Worm (Caenorhabditis elegans) whole organism, L1 larva: ENCODE results near the gene T26C5.2.

Experiments used
- elt-3 ChIP-seq, 6 experiments: fragments of 150-350 bp in 1 of 6; sonication (generic microtip); optimal IDR thresholded peaks; 2 replicates each; lab custom pipeline; 2017 to 2018; ENCODE audit warnings: missing biosample characterization in 6 of 6, missing genetic modification characterization in 6 of 6, inconsistent platforms in 1 of 6
- fkh-4 ChIP-seq: sonication (generic microtip); optimal IDR thresholded peaks from 2 replicates; lab custom pipeline; 2016; ENCODE audit warnings: missing compliant biosample characterization, missing genetic modification characterization, borderline replicate concordance
- lsy-2 ChIP-seq, 2 experiments: fragments of 150-350 bp; optimal IDR thresholded peaks; 2 replicates each; lab custom pipeline; 2014; ENCODE audit warnings: missing biosample characterization in 2 of 2, missing genetic modification characterization in 2 of 2
- nhr-28 ChIP-seq: fragments of 150-350 bp; optimal IDR thresholded peaks from 2 replicates; lab custom pipeline; 2014; ENCODE audit warnings: missing biosample characterization, missing genetic modification characterization
- snpc-4 ChIP-seq: fragments of 150-350 bp; optimal IDR thresholded peaks from 2 replicates; lab custom pipeline; 2014; ENCODE audit warnings: missing biosample characterization, missing genetic modification characterization
- tbx-2 ChIP-seq: sonication (generic microtip); optimal IDR thresholded peaks from 2 replicates; lab custom pipeline; 2016; ENCODE audit warnings: missing genetic modification characterization, missing compliant biosample characterization
- unc-86 ChIP-seq: sonication (generic microtip); optimal IDR thresholded peaks from 2 replicates; lab custom pipeline; 2016; ENCODE audit warnings: missing genetic modification characterization, missing compliant biosample characterization
- ztf-11 ChIP-seq, 2 experiments: sonication (generic microtip); optimal IDR thresholded peaks; 2 replicates each; lab custom pipeline; 2016 to 2017; ENCODE audit warnings: missing genetic modification characterization in 2 of 2, missing biosample characterization in 1 of 2, missing compliant biosample characterization in 1 of 2

DNA sequence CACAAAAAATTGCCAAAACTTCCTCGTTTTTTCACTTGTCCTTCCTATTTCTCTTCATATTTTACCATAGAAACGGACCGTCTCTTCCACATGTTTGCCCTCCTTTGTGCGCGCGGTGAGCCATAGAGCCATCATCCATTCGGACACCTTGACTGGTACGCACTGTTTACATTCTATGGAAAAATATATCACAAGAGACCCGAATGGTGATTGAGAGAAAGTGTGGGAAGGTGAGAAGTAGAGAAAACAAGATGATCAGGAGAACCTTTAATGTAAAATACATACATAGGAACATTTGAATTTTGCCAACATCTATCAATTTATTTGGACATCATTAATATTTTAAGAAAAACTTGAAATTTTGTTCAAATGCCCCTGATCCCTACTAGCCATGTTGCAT is 47.1 kb upstream of the T26C5.2 start:
- TF ChIP-seq unc-86 (tag; lab: Kevin White, UChicago) (no peak), ztf-11 (tag; optimal IDR thresholded peaks at IDR 0.05; lab: Kevin White, UChicago) (no peak), snpc-4 (no peak), fkh-4 (tag; lab: Kevin White, UChicago) (no peak), elt-3 (tag; optimal IDR thresholded peaks at IDR 0.05; lab: Kevin White, UChicago) (no peak), tbx-2 (tag; lab: Kevin White, UChicago) (no peak), nhr-28 (tag; lab: Kevin White, UChicago) (no peak), lsy-2 (tag; optimal IDR thresholded peaks at IDR 0.05; lab: Kevin White, UChicago) (no peak)
